Worm (Caenorhabditis elegans) whole organism, late embryonic: ENCODE measurements around the gene F18E2.15.

ENCODE experiments used
- ama-1 ChIP-seq: fragments of 150-350 bp; optimal IDR thresholded peaks from 2 replicates; lab custom pipeline; 2014
- dmd-4 ChIP-seq: sonication (generic microtip); optimal IDR thresholded peaks from 2 replicates; lab custom pipeline; 2016; ENCODE audit warnings: borderline replicate concordance, missing genetic modification characterization, missing compliant biosample characterization
- elt-2 ChIP-seq: sonication (generic microtip); optimal IDR thresholded peaks from 2 replicates; lab custom pipeline; 2016; ENCODE audit warnings: missing genetic modification reagents, missing genetic modification characterization, missing compliant biosample characterization
- pha-4 ChIP-seq: fragments of 150-350 bp; optimal IDR thresholded peaks from 2 replicates; lab custom pipeline; 2018; ENCODE audit warnings: missing biosample characterization, missing genetic modification reagents, missing genetic modification characterization
- pros-1 ChIP-seq: fragments of 150-350 bp; optimal IDR thresholded peaks from 2 replicates; lab custom pipeline; 2014; ENCODE audit warnings: missing biosample characterization, missing genetic modification reagents, missing genetic modification characterization

DNA sequence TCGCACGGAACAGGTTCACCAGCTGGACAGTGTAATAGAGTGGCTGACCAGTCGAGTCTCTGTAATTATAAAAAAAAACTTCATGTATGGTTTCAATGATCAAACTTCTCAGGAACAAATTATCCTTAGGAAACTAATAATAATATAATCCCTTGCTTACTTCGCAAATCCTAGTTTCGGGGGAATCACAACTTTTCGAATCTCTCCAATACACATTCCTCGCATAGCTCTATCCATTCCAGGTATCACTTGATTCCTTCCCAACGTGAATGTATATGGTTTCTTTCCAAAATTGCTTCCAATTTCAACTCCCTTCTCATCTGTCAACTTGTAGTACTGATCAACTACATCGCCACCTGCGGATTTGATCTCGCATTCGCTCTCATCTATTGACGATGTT is 25.5 kb upstream of the F18E2.15 start:
- TF ChIP-seq pros-1 (tag; lab: Kevin White, UChicago) (no peak), dmd-4 (tag; lab: Kevin White, UChicago) (no peak), ama-1 (lab: Kevin White, UChicago) (no peak), elt-2 (tag; lab: Kevin White, UChicago) (no peak), pha-4 (tag; lab: Kevin White, UChicago) (no peak)
